Worm (Caenorhabditis elegans) whole organism, young adult: ENCODE measurements around the gene him-5.

Experiments used
- B0019.2 ChIP-seq: fragments of 200-800 bp; sonication (Bioruptor generic); conservative IDR thresholded peaks from 2 replicates; pipeline ENCODE4 v1.3.6; 2022; ENCODE audit warnings: missing genetic modification reagents, missing genetic modification characterization, missing compliant biosample characterization
- C06A6.2 ChIP-seq: fragments of 200-800 bp; sonication (Bioruptor generic); conservative IDR thresholded peaks from 2 replicates; pipeline ENCODE4 v1.3.6; 2022; ENCODE audit warnings: missing genetic modification characterization, missing compliant biosample characterization
- D2030.7 ChIP-seq: fragments of 200-800 bp; sonication (Bioruptor generic); IDR thresholded peaks from 2 replicates; pipeline ENCODE4 v1.3.6; 2022; ENCODE audit warnings: missing genetic modification reagents, missing genetic modification characterization, missing compliant biosample characterization
- F22D6.2 ChIP-seq: sonication (generic microtip); optimal IDR thresholded peaks from 2 replicates; lab custom pipeline; 2016; ENCODE audit warnings: mild to moderate bottlenecking, missing genetic modification characterization, missing compliant biosample characterization
- F23B12.7 ChIP-seq: sonication (generic microtip); optimal IDR thresholded peaks from 2 replicates; lab custom pipeline; 2017; ENCODE audit warnings: missing genetic modification characterization, mild to moderate bottlenecking, missing compliant biosample characterization, antibody characterized with exemption, moderate library complexity; ENCODE audit not compliant: insufficient read depth
- F57A8.1 ChIP-seq: fragments of 200-800 bp; sonication (Bioruptor generic); optimal IDR thresholded peaks from 2 replicates; lab custom pipeline; 2018; ENCODE audit warnings: mild to moderate bottlenecking, missing genetic modification characterization, moderate library complexity, missing compliant biosample characterization
- T07F8.4 ChIP-seq: sonication (generic microtip); optimal IDR thresholded peaks from 2 replicates; lab custom pipeline; 2016; ENCODE audit warnings: mild to moderate bottlenecking, missing genetic modification characterization, moderate library complexity, missing compliant biosample characterization
- Y53F4B.3 ChIP-seq: fragments of 200-800 bp; sonication (Bioruptor generic); IDR thresholded peaks from 2 replicates; pipeline ENCODE4 v1.3.6; 2022; ENCODE audit warnings: missing genetic modification reagents, missing genetic modification characterization, missing compliant biosample characterization
- Y79H2A.3 ChIP-seq: fragments of 200-800 bp; sonication (Bioruptor generic); conservative IDR thresholded peaks from 2 replicates; pipeline ENCODE4 v1.3.6; 2022; ENCODE audit warnings: missing genetic modification reagents, missing genetic modification characterization, missing compliant biosample characterization
- ama-1 ChIP-seq, 3 experiments: fragments of 150-350 bp in 1 of 3; sonication (generic microtip) in 2 of 3; optimal IDR thresholded peaks; 2 replicates each; lab custom pipeline; 2014 to 2018; ENCODE audit warnings: missing biosample characterization in 2 of 3, missing genetic modification characterization in 2 of 3, missing genetic modification reagents in 2 of 3
- aptf-3 ChIP-seq: fragments of 200-800 bp; sonication (Bioruptor generic); IDR thresholded peaks from 2 replicates; pipeline ENCODE4 v1.3.6; 2022; ENCODE audit warnings: missing genetic modification characterization, missing compliant biosample characterization
- athp-1 ChIP-seq: sonication (generic microtip); optimal IDR thresholded peaks from 2 replicates; lab custom pipeline; 2017; ENCODE audit warnings: mild to moderate bottlenecking, missing genetic modification characterization, missing compliant biosample characterization
- attf-5 ChIP-seq: fragments of 200-800 bp; sonication (Bioruptor generic); optimal IDR thresholded peaks from 2 replicates; lab custom pipeline; 2018; ENCODE audit warnings: mild to moderate bottlenecking, missing genetic modification characterization, missing compliant biosample characterization
- ccch-3 ChIP-seq: fragments of 200-800 bp; sonication (Bioruptor generic); optimal IDR thresholded peaks from 2 replicates; lab custom pipeline; 2018; ENCODE audit warnings: mild to moderate bottlenecking, missing genetic modification characterization, missing compliant biosample characterization
- cebp-1 ChIP-seq, 2 experiments: fragments of 200-800 bp in 1 of 2; sonication (Bioruptor generic) in 1 of 2; sonication (generic microtip) in 1 of 2; IDR thresholded peaks in 1 of 2; optimal IDR thresholded peaks in 1 of 2; 2 replicates each; pipeline versions ENCODE4 v1.3.6 to Lab custom; 2017 to 2022; ENCODE audit warnings: missing compliant biosample characterization in 2 of 2, missing genetic modification characterization in 2 of 2, mild to moderate bottlenecking in 1 of 2, missing genetic modification reagents in 1 of 2, moderate library complexity in 1 of 2
- cebp-2 ChIP-seq: fragments of 200-800 bp; sonication (Bioruptor generic); IDR thresholded peaks from 2 replicates; pipeline ENCODE4 v1.3.6; 2022; ENCODE audit warnings: missing genetic modification characterization, missing compliant biosample characterization
- ceh-27 ChIP-seq: fragments of 200-800 bp; sonication (Bioruptor generic); optimal IDR thresholded peaks from 2 replicates; lab custom pipeline; 2018; ENCODE audit warnings: mild to moderate bottlenecking, missing genetic modification characterization, moderate library complexity, missing compliant biosample characterization
- ceh-40 ChIP-seq: fragments of 200-800 bp; sonication (Bioruptor generic); IDR thresholded peaks from 2 replicates; pipeline ENCODE4 v1.3.6; 2022; ENCODE audit warnings: missing genetic modification characterization, missing compliant biosample characterization
- ceh-79 ChIP-seq: sonication (generic microtip); optimal IDR thresholded peaks from 2 replicates; lab custom pipeline; 2017; ENCODE audit warnings: mild to moderate bottlenecking, missing genetic modification characterization, missing compliant biosample characterization
- dpff-1 ChIP-seq: sonication (generic microtip); optimal IDR thresholded peaks from 2 replicates; lab custom pipeline; 2017; ENCODE audit warnings: mild to moderate bottlenecking, missing genetic modification characterization, missing compliant biosample characterization
- gei-17 ChIP-seq: fragments of 200-800 bp; sonication (Bioruptor generic); optimal IDR thresholded peaks from 2 replicates; lab custom pipeline; 2018; ENCODE audit warnings: mild to moderate bottlenecking, missing genetic modification characterization, missing compliant biosample characterization
- hmg-1.2 ChIP-seq: fragments of 200-800 bp; sonication (Bioruptor generic); IDR thresholded peaks from 2 replicates; pipeline ENCODE4 v1.3.6; 2022; ENCODE audit warnings: missing genetic modification reagents, missing genetic modification characterization, missing compliant biosample characterization
- let-526 ChIP-seq: fragments of 200-800 bp; sonication (Bioruptor generic); IDR thresholded peaks from 2 replicates; pipeline ENCODE4 v1.3.6; 2022; ENCODE audit warnings: missing genetic modification reagents, missing genetic modification characterization, missing compliant biosample characterization
- let-607 ChIP-seq, 2 experiments: fragments of 200-800 bp in 1 of 2; sonication (Bioruptor generic) in 1 of 2; sonication (generic microtip) in 1 of 2; optimal IDR thresholded peaks; 2 replicates each; lab custom pipeline; 2016 to 2018; ENCODE audit warnings: mild to moderate bottlenecking in 2 of 2, missing compliant biosample characterization in 2 of 2, missing genetic modification characterization in 2 of 2, moderate library complexity in 2 of 2, missing genotype in 1 of 2
- lin-26 ChIP-seq: fragments of 200-800 bp; sonication (Bioruptor generic); IDR thresholded peaks from 2 replicates; pipeline ENCODE4 v1.3.6; 2022; ENCODE audit warnings: missing genetic modification reagents, missing genetic modification characterization, missing compliant biosample characterization
- lin-40 ChIP-seq: sonication (generic microtip); optimal IDR thresholded peaks from 2 replicates; lab custom pipeline; 2016; ENCODE audit warnings: missing genetic modification characterization, mild to moderate bottlenecking, missing compliant biosample characterization, missing genotype, missing genetic modification reagents
- lsy-27 ChIP-seq: sonication (generic microtip); optimal IDR thresholded peaks from 2 replicates; lab custom pipeline; 2017; ENCODE audit warnings: missing genetic modification characterization, mild to moderate bottlenecking, missing compliant biosample characterization, antibody characterized with exemption, missing genotype, borderline replicate concordance; ENCODE audit not compliant: insufficient read depth
- madf-6 ChIP-seq: fragments of 200-800 bp; sonication (Bioruptor generic); IDR thresholded peaks from 2 replicates; pipeline ENCODE4 v1.3.6; 2022; ENCODE audit warnings: missing genetic modification reagents, missing genetic modification characterization, missing compliant biosample characterization
- mxl-1 ChIP-seq: sonication (generic microtip); optimal IDR thresholded peaks from 2 replicates; lab custom pipeline; 2016; ENCODE audit warnings: missing genetic modification characterization, missing compliant biosample characterization
- nfyb-1 ChIP-seq: fragments of 200-800 bp; sonication (Bioruptor generic); IDR thresholded peaks from 2 replicates; pipeline ENCODE4 v1.3.6; 2022; ENCODE audit warnings: missing genetic modification reagents, missing genetic modification characterization, missing compliant biosample characterization
- nhr-120 ChIP-seq: fragments of 200-800 bp; sonication (Bioruptor generic); IDR thresholded peaks from 2 replicates; pipeline ENCODE4 v1.3.6; 2022; ENCODE audit warnings: missing genetic modification characterization, missing compliant biosample characterization
- nhr-80 ChIP-seq: sonication (generic microtip); optimal IDR thresholded peaks from 2 replicates; lab custom pipeline; 2016; ENCODE audit warnings: missing genetic modification characterization, missing compliant biosample characterization
- pha-4 ChIP-seq: fragments of 150-350 bp; sonication (generic microtip); optimal IDR thresholded peaks from 2 replicates; lab custom pipeline; 2014; ENCODE audit warnings: missing biosample characterization, missing genetic modification reagents, missing genetic modification characterization
- rcor-1 ChIP-seq: fragments of 200-800 bp; sonication (Bioruptor generic); IDR thresholded peaks from 2 replicates; pipeline ENCODE4 v1.3.6; 2022; ENCODE audit warnings: missing genetic modification reagents, missing genetic modification characterization, missing compliant biosample characterization
- sdz-38 ChIP-seq: sonication (generic microtip); optimal IDR thresholded peaks from 2 replicates; lab custom pipeline; 2016; ENCODE audit warnings: missing genotype, missing genetic modification characterization, missing compliant biosample characterization
- snpc-3.4 ChIP-seq: sonication (generic microtip); optimal IDR thresholded peaks from 2 replicates; lab custom pipeline; 2017; ENCODE audit warnings: missing genetic modification characterization, mild to moderate bottlenecking, missing compliant biosample characterization, antibody characterized with exemption, moderate library complexity, missing genotype, missing genetic modification reagents
- snpc-4 ChIP-seq, 5 experiments: fragments of 150-350 bp in 1 of 5; sonication (generic microtip) in 4 of 5; optimal IDR thresholded peaks; 2 replicates each; lab custom pipeline; 2014 to 2018; ENCODE audit warnings: missing genetic modification characterization in 5 of 5, missing biosample characterization in 3 of 5, antibody characterized with exemption in 2 of 5, mild to moderate bottlenecking in 2 of 5, missing compliant biosample characterization in 2 of 5, missing genotype in 2 of 5, moderate library complexity in 2 of 5, missing genetic modification reagents in 1 of 5
- tbp1 ChIP-seq: fragments of 200-800 bp; sonication (Bioruptor generic); optimal IDR thresholded peaks from 2 replicates; lab custom pipeline; 2018; ENCODE audit warnings: mild to moderate bottlenecking, missing genetic modification characterization, missing compliant biosample characterization
- tbx-9 ChIP-seq: sonication (generic microtip); optimal IDR thresholded peaks from 2 replicates; lab custom pipeline; 2016; ENCODE audit warnings: borderline replicate concordance, missing genetic modification characterization, inconsistent platforms, missing compliant biosample characterization
- unc-62 ChIP-seq: fragments of 150-350 bp; optimal IDR thresholded peaks from 2 replicates; lab custom pipeline; 2014; ENCODE audit warnings: missing biosample characterization, missing genetic modification reagents, missing genetic modification characterization
- zim-3 ChIP-seq: sonication (generic microtip); optimal IDR thresholded peaks from 2 replicates; lab custom pipeline; 2017; ENCODE audit warnings: mild to moderate bottlenecking, missing genetic modification characterization, moderate library complexity, missing compliant biosample characterization
- ztf-26 ChIP-seq: sonication (generic microtip); optimal IDR thresholded peaks from 2 replicates; lab custom pipeline; 2017; ENCODE audit warnings: missing genetic modification characterization, missing compliant biosample characterization

Gene him-5

ce11 chrV:14136152-14136551 is 45.9 kb downstream of the him-5 start (continued):
- TF ChIP-seq nhr-120 (GFP tag; lab: Robert Waterston, UW) = no peak
- TF ChIP-seq ceh-40 = no peak
- peak; percentile 1 for TF ChIP-seq tbp1 (GFP tag; lab: Kevin White, UChicago)
- no peak for TF ChIP-seq let-607 (tag; optimal IDR thresholded peaks at IDR 0.05; lab: Kevin White, UChicago)
- TF ChIP-seq snpc-3.4 (tag; lab: Kevin White, UChicago) = no peak
- TF ChIP-seq nfyb-1 (GFP tag; lab: Robert Waterston, UW) = peak; percentile 14; the same call in 1 of the 2 replicates
- no peak for TF ChIP-seq mxl-1
- TF ChIP-seq lin-40 (tag; lab: Kevin White, UChicago) = peak; percentile 63
- TF ChIP-seq cebp-1 (GFP tag; IDR thresholded peaks at IDR 0.05; lab: Robert Waterston, UW) = no peak
- peak; percentile 62 for TF ChIP-seq cebp-1 (tag; optimal IDR thresholded peaks at IDR 0.05; lab: Kevin White, UChicago)
- TF ChIP-seq F23B12.7 (tag; lab: Kevin White, UChicago) = no peak
- TF ChIP-seq hmg-1.2 (GFP tag; lab: Robert Waterston, UW) = peak; percentile 89
- TF ChIP-seq C06A6.2 = no peak
- TF ChIP-seq ama-1 (optimal IDR thresholded peaks at IDR 0.05; lab: Kevin White, UChicago) = no peak
- no peak for TF ChIP-seq ama-1 (GFP tag; optimal IDR thresholded peaks at IDR 0.05; lab: Kevin White, UChicago)
- no peak for TF ChIP-seq pha-4 (tag; lab: Kevin White, UChicago)
- peak; percentile 22 for TF ChIP-seq attf-5 (GFP tag; lab: Kevin White, UChicago)
- no peak for TF ChIP-seq ccch-3
- TF ChIP-seq athp-1 (tag; lab: Kevin White, UChicago) = no peak
- TF ChIP-seq rcor-1 = no peak
- no peak for TF ChIP-seq Y53F4B.3
- no peak for TF ChIP-seq ztf-26 (tag; lab: Kevin White, UChicago)
- TF ChIP-seq tbx-9 (tag; lab: Kevin White, UChicago) = no peak
- no peak for TF ChIP-seq F57A8.1 (GFP tag; lab: Kevin White, UChicago)
- peak; percentile 58 for TF ChIP-seq nhr-80 (tag; lab: Kevin White, UChicago)
- TF ChIP-seq D2030.7 (GFP tag; lab: Robert Waterston, UW) = no peak
- TF ChIP-seq sdz-38 (tag; lab: Kevin White, UChicago) = no peak
- TF ChIP-seq lsy-27 (tag; lab: Kevin White, UChicago) = no peak
- TF ChIP-seq unc-62 (GFP tag; lab: Kevin White, UChicago) = peak; percentile 24
- TF ChIP-seq zim-3 (tag; lab: Kevin White, UChicago) = no peak
- no peak for TF ChIP-seq T07F8.4 (tag; lab: Kevin White, UChicago)
- TF ChIP-seq B0019.2 = no peak
- TF ChIP-seq Y79H2A.3 = no peak
- no peak for TF ChIP-seq gei-17 (GFP tag; lab: Kevin White, UChicago)
- TF ChIP-seq ceh-27 (GFP tag; lab: Kevin White, UChicago) = peak; percentile 71
- no peak for TF ChIP-seq ceh-79
- TF ChIP-seq aptf-3 (GFP tag; lab: Robert Waterston, UW) = no peak
- TF ChIP-seq let-526 = no peak
- no peak for TF ChIP-seq dpff-1 (tag; lab: Kevin White, UChicago)
- TF ChIP-seq madf-6 = no peak
- no peak for TF ChIP-seq lin-26 (GFP tag; lab: Robert Waterston, UW)
- TF ChIP-seq F22D6.2 (tag; lab: Kevin White, UChicago) = no peak
- no peak for TF ChIP-seq cebp-2 (GFP tag; lab: Robert Waterston, UW)
- TF ChIP-seq snpc-4 (GFP tag; optimal IDR thresholded peaks at IDR 0.05; lab: Kevin White, UChicago) = no peak
- peak in 1 of 4 experiments; percentile 8 for TF ChIP-seq snpc-4 (tag; optimal IDR thresholded peaks at IDR 0.05; lab: Kevin White, UChicago)
- TF ChIP-seq, all 124 proteins: peak for 16
